Worm (Caenorhabditis elegans) whole organism, L1 larva: Measurements from ENCODE around the gene ucr-2.2.

Source experiments
- F16B12.6 ChIP-seq: fragments of 150-350 bp; optimal IDR thresholded peaks from 2 replicates; lab custom pipeline; 2014; ENCODE audit warnings: missing biosample characterization, missing genetic modification characterization
- Y116A8C.19 ChIP-seq: sonication (generic microtip); optimal IDR thresholded peaks from 2 replicates; lab custom pipeline; 2016; ENCODE audit warnings: missing compliant biosample characterization, missing genetic modification characterization, borderline replicate concordance
- aha-1 ChIP-seq: fragments of 150-350 bp; optimal IDR thresholded peaks from 2 replicates; lab custom pipeline; 2014; ENCODE audit warnings: missing biosample characterization, missing genetic modification characterization
- alr-1 ChIP-seq: fragments of 200-800 bp; sonication (Bioruptor generic); optimal IDR thresholded peaks from 2 replicates; lab custom pipeline; 2018; ENCODE audit warnings: borderline replicate concordance, mild to moderate bottlenecking, missing genetic modification characterization, missing compliant biosample characterization
- aly-2 ChIP-seq: fragments of 150-350 bp; optimal IDR thresholded peaks from 2 replicates; lab custom pipeline; 2014; ENCODE audit warnings: missing biosample characterization, missing genetic modification characterization
- ceh-63 ChIP-seq: fragments of 200-800 bp; sonication (Bioruptor generic); optimal IDR thresholded peaks from 2 replicates; lab custom pipeline; 2018; ENCODE audit warnings: mild to moderate bottlenecking, missing genetic modification characterization, missing compliant biosample characterization
- ceh-8 ChIP-seq: fragments of 200-800 bp; sonication (Bioruptor generic); optimal IDR thresholded peaks from 2 replicates; lab custom pipeline; 2018; ENCODE audit warnings: mild to moderate bottlenecking, missing genetic modification characterization, moderate library complexity, missing compliant biosample characterization
- ceh-82 ChIP-seq, 3 experiments: fragments of 150-350 bp in 1 of 3; sonication (generic microtip) in 2 of 3; optimal IDR thresholded peaks; 2 replicates each; lab custom pipeline; 2014 to 2017; ENCODE audit warnings: missing biosample characterization in 3 of 3, missing genetic modification characterization in 3 of 3
- ceh-90 ChIP-seq: sonication (generic microtip); optimal IDR thresholded peaks from 2 replicates; lab custom pipeline; 2016; ENCODE audit warnings: missing genetic modification characterization, missing compliant biosample characterization
- dpl-1 ChIP-seq, 3 experiments: fragments of 150-350 bp in 2 of 3; sonication (generic microtip) in 1 of 3; optimal IDR thresholded peaks; 2 replicates each; lab custom pipeline; 2014 to 2017; ENCODE audit warnings: missing biosample characterization in 3 of 3, missing genetic modification characterization in 3 of 3, missing genetic modification reagents in 3 of 3
- dsc-1 ChIP-seq: sonication (generic microtip); optimal IDR thresholded peaks from 2 replicates; lab custom pipeline; 2016; ENCODE audit warnings: mild to moderate bottlenecking, missing genetic modification characterization, missing compliant biosample characterization
- efl-1 ChIP-seq, 4 experiments: fragments of 150-350 bp; optimal IDR thresholded peaks in 3 of 4; peaks in 1 of 4; 1 replicate in 1 of 4; 2 replicates in 3 of 4; lab custom pipeline; 2014; ENCODE audit warnings: missing biosample characterization in 2 of 4, missing genetic modification characterization in 2 of 4, missing genetic modification reagents in 2 of 4
- efl-3 ChIP-seq: fragments of 200-800 bp; sonication (Bioruptor generic); optimal IDR thresholded peaks from 2 replicates; lab custom pipeline; 2018; ENCODE audit warnings: mild to moderate bottlenecking, missing genetic modification characterization, missing compliant biosample characterization
- egl-13 ChIP-seq: sonication (generic microtip); optimal IDR thresholded peaks from 2 replicates; lab custom pipeline; 2016; ENCODE audit warnings: missing genotype, missing genetic modification reagents, missing genetic modification characterization, missing compliant biosample characterization
- egl-27 ChIP-seq, 2 experiments: fragments of 150-350 bp in 1 of 2; sonication (generic microtip); optimal IDR thresholded peaks; 3 replicates each; lab custom pipeline; 2017 to 2018; ENCODE audit warnings: missing biosample characterization in 2 of 2, missing genetic modification characterization in 2 of 2, missing genetic modification reagents in 2 of 2
- elt-2 ChIP-seq: sonication (generic microtip); optimal IDR thresholded peaks from 2 replicates; lab custom pipeline; 2016; ENCODE audit warnings: missing genetic modification characterization, mild to moderate bottlenecking, inconsistent platforms, missing compliant biosample characterization, missing genetic modification reagents
- elt-3 ChIP-seq, 6 experiments: fragments of 150-350 bp in 1 of 6; sonication (generic microtip); optimal IDR thresholded peaks; 2 replicates each; lab custom pipeline; 2017 to 2018; ENCODE audit warnings: missing biosample characterization in 6 of 6, missing genetic modification characterization in 6 of 6, inconsistent platforms in 1 of 6
- ets-5 ChIP-seq: fragments of 200-800 bp; sonication (Bioruptor generic); IDR thresholded peaks from 2 replicates; pipeline ENCODE4 v1.3.6; 2022; ENCODE audit warnings: missing genetic modification characterization, missing compliant biosample characterization
- fkh-4 ChIP-seq: sonication (generic microtip); optimal IDR thresholded peaks from 2 replicates; lab custom pipeline; 2016; ENCODE audit warnings: missing compliant biosample characterization, missing genetic modification characterization, borderline replicate concordance
- fkh-8 ChIP-seq: sonication (generic microtip); optimal IDR thresholded peaks from 2 replicates; lab custom pipeline; 2016; ENCODE audit warnings: mild to moderate bottlenecking, missing genetic modification characterization, missing compliant biosample characterization
- hlh-17 ChIP-seq: fragments of 200-800 bp; sonication (Bioruptor generic); optimal IDR thresholded peaks from 2 replicates; lab custom pipeline; 2018; ENCODE audit warnings: missing genetic modification characterization, mild to moderate bottlenecking, missing compliant biosample characterization, moderate library complexity, borderline replicate concordance
- hlh-4 ChIP-seq: sonication (generic microtip); optimal IDR thresholded peaks from 2 replicates; lab custom pipeline; 2016; ENCODE audit warnings: mild to moderate bottlenecking, missing genetic modification characterization, missing compliant biosample characterization
- lin-13 ChIP-seq: fragments of 150-350 bp; optimal IDR thresholded peaks from 2 replicates; lab custom pipeline; 2014; ENCODE audit warnings: missing biosample characterization, missing genetic modification reagents, missing genetic modification characterization
- lin-15B ChIP-seq: fragments of 150-350 bp; sonication (generic microtip); optimal IDR thresholded peaks from 3 replicates; lab custom pipeline; 2014; ENCODE audit warnings: missing biosample characterization, missing genetic modification characterization
- lin-35 ChIP-seq, 2 experiments: fragments of 150-350 bp; optimal IDR thresholded peaks; 2 replicates each; lab custom pipeline; 2014; ENCODE audit warnings: missing biosample characterization in 2 of 2, missing genetic modification characterization in 2 of 2, missing genetic modification reagents in 2 of 2
- lin-39 ChIP-seq: fragments of 150-350 bp; optimal IDR thresholded peaks from 2 replicates; lab custom pipeline; 2014; ENCODE audit warnings: missing biosample characterization, missing genetic modification reagents, missing genetic modification characterization
- lir-3 ChIP-seq: sonication (generic microtip); optimal IDR thresholded peaks from 2 replicates; lab custom pipeline; 2016; ENCODE audit warnings: mild to moderate bottlenecking, missing genetic modification characterization, moderate library complexity, missing compliant biosample characterization; ENCODE audit not compliant: poor library complexity
- lsy-2 ChIP-seq, 2 experiments: fragments of 150-350 bp; optimal IDR thresholded peaks; 2 replicates each; lab custom pipeline; 2014; ENCODE audit warnings: missing biosample characterization in 2 of 2, missing genetic modification characterization in 2 of 2
- mab-9 ChIP-seq: fragments of 200-800 bp; sonication (Bioruptor generic); IDR thresholded peaks from 2 replicates; pipeline ENCODE4 v1.3.6; 2022; ENCODE audit warnings: missing genetic modification reagents, missing genetic modification characterization, missing compliant biosample characterization
- mef-2 ChIP-seq: fragments of 150-350 bp; optimal IDR thresholded peaks from 2 replicates; lab custom pipeline; 2014; ENCODE audit warnings: missing biosample characterization, missing genetic modification characterization
- nhr-11 ChIP-seq: fragments of 150-350 bp; optimal IDR thresholded peaks from 2 replicates; lab custom pipeline; 2014; ENCODE audit warnings: missing biosample characterization, missing genetic modification characterization
- nhr-12 ChIP-seq: sonication (generic microtip); optimal IDR thresholded peaks from 2 replicates; lab custom pipeline; 2017; ENCODE audit warnings: missing biosample characterization, missing genetic modification characterization
- nhr-20 ChIP-seq: sonication (generic microtip); optimal IDR thresholded peaks from 2 replicates; lab custom pipeline; 2016; ENCODE audit warnings: mild to moderate bottlenecking, missing genetic modification characterization, missing compliant biosample characterization
- nhr-237 ChIP-seq: fragments of 150-350 bp; optimal IDR thresholded peaks from 2 replicates; lab custom pipeline; 2014; ENCODE audit warnings: missing biosample characterization, missing genetic modification characterization
- nhr-28 ChIP-seq: fragments of 150-350 bp; optimal IDR thresholded peaks from 2 replicates; lab custom pipeline; 2014; ENCODE audit warnings: missing biosample characterization, missing genetic modification characterization
- nhr-47 ChIP-seq: sonication (generic microtip); optimal IDR thresholded peaks from 2 replicates; lab custom pipeline; 2016; ENCODE audit warnings: mild to moderate bottlenecking, missing genetic modification characterization, moderate library complexity, missing compliant biosample characterization
- nhr-76 ChIP-seq: sonication (generic microtip); optimal IDR thresholded peaks from 2 replicates; lab custom pipeline; 2017; ENCODE audit warnings: missing biosample characterization, missing genetic modification characterization
- nhr-84 ChIP-seq: sonication (generic microtip); optimal IDR thresholded peaks from 2 replicates; lab custom pipeline; 2017; ENCODE audit warnings: missing biosample characterization, missing genetic modification characterization
- nhr-85 ChIP-seq: sonication (generic microtip); peaks from one replicate; lab custom pipeline; 2016; ENCODE audit warnings: missing genetic modification characterization, inconsistent platforms, missing compliant biosample characterization
- sptf-1 ChIP-seq: fragments of 150-350 bp; optimal IDR thresholded peaks from 2 replicates; lab custom pipeline; 2014; ENCODE audit warnings: missing biosample characterization, missing genetic modification characterization
- sup-37 ChIP-seq: fragments of 200-800 bp; sonication (Bioruptor generic); optimal IDR thresholded peaks from 2 replicates; lab custom pipeline; 2018; ENCODE audit warnings: mild to moderate bottlenecking, missing genetic modification characterization, missing compliant biosample characterization
- swsn-7 ChIP-seq: sonication (generic microtip); optimal IDR thresholded peaks from 2 replicates; lab custom pipeline; 2016; ENCODE audit warnings: missing genetic modification characterization, missing compliant biosample characterization
- tbx-2 ChIP-seq: sonication (generic microtip); optimal IDR thresholded peaks from 2 replicates; lab custom pipeline; 2016; ENCODE audit warnings: missing genetic modification characterization, missing compliant biosample characterization
- tlp-1 ChIP-seq: fragments of 150-350 bp; optimal IDR thresholded peaks from 2 replicates; lab custom pipeline; 2014; ENCODE audit warnings: missing biosample characterization, missing genetic modification characterization
- unc-130 ChIP-seq: fragments of 150-350 bp; optimal IDR thresholded peaks from 2 replicates; lab custom pipeline; 2017; ENCODE audit warnings: missing biosample characterization, missing genetic modification characterization, inconsistent platforms
- vab-15 ChIP-seq: sonication (generic microtip); optimal IDR thresholded peaks from 2 replicates; lab custom pipeline; 2017; ENCODE audit warnings: missing genotype, mild to moderate bottlenecking, missing genetic modification characterization, missing compliant biosample characterization
- xbp-1 ChIP-seq: sonication (generic microtip); optimal IDR thresholded peaks from 2 replicates; lab custom pipeline; 2016; ENCODE audit warnings: missing genetic modification characterization, missing compliant biosample characterization
- zip-4 ChIP-seq: fragments of 200-800 bp; sonication (Bioruptor generic); optimal IDR thresholded peaks from 2 replicates; lab custom pipeline; 2018; ENCODE audit warnings: mild to moderate bottlenecking, missing genetic modification characterization, moderate library complexity, missing compliant biosample characterization

ucr-2.2 gene

ce11 chrX:15188510-15188909 lies 14.8 kb downstream of the ucr-2.2 start (continued):
- TF ChIP-seq lin-15B (no peak), aly-2 (tag; lab: Kevin White, UChicago) (no peak), tlp-1 (no peak), unc-130 (tag; lab: Kevin White, UChicago) (no peak), hlh-17 (no peak), nhr-20 (tag; lab: Kevin White, UChicago) (no peak), egl-27 (tag; optimal IDR thresholded peaks at IDR 0.05; lab: Kevin White, UChicago) (no peak), ceh-63 (GFP tag; lab: Kevin White, UChicago) (no peak), nhr-47 (tag; lab: Kevin White, UChicago) (peak; percentile 14), nhr-84 (tag; lab: Kevin White, UChicago) (no peak), hlh-4 (tag; lab: Kevin White, UChicago) (no peak), ceh-82 (tag; optimal IDR thresholded peaks at IDR 0.05; lab: Kevin White, UChicago) (no peak), alr-1 (tag; lab: Kevin White, UChicago) (no peak), vab-15 (tag; lab: Kevin White, UChicago) (no peak), fkh-8 (tag; lab: Kevin White, UChicago) (peak; percentile 50), nhr-85 (peak; percentile 18), mab-9 (GFP tag; lab: Robert Waterston, UW) (no peak), ceh-8 (GFP tag; lab: Kevin White, UChicago) (peak; percentile 46), dsc-1 (tag; lab: Kevin White, UChicago) (peak; percentile 95), mef-2 (tag; lab: Kevin White, UChicago) (no peak)

ce11 chrX:15188986-15189675 lies 15.4 kb downstream of the ucr-2.2 start:
- TF ChIP-seq elt-2 (tag; lab: Kevin White, UChicago) (no peak), nhr-11 (tag; lab: Kevin White, UChicago) (peak; percentile 16), ceh-82 (tag; optimal IDR thresholded peaks at IDR 0.05; lab: Kevin White, UChicago) (peak; percentile 56 to 62 (median 58)), sptf-1 (tag; lab: Kevin White, UChicago) (no peak), zip-4 (GFP tag; lab: Kevin White, UChicago) (peak; percentile 4), F16B12.6 (tag; lab: Kevin White, UChicago) (no peak), efl-3 (GFP tag; lab: Kevin White, UChicago) (no peak), nhr-84 (tag; lab: Kevin White, UChicago) (no peak), egl-13 (peak; percentile 80), nhr-237 (tag; lab: Kevin White, UChicago) (no peak), aha-1 (no peak), efl-1 (optimal IDR thresholded peaks at IDR 0.05; lab: Kevin White, UChicago) (peak; percentile 22 to 48), efl-1 (GFP tag; optimal IDR thresholded peaks at IDR 0.05 in 1 of 2; lab: Kevin White, UChicago) (peak in 1 of 2 experiments; percentile 83), xbp-1 (peak; percentile 53), ets-5 (no peak), vab-15 (tag; lab: Kevin White, UChicago) (no peak), lsy-2 (tag; optimal IDR thresholded peaks at IDR 0.05; lab: Kevin White, UChicago) (peak; percentile 57 to 64), nhr-12 (no peak), ceh-8 (GFP tag; lab: Kevin White, UChicago) (peak; percentile 82), mef-2 (tag; lab: Kevin White, UChicago) (no peak), lin-39 (no peak), aly-2 (tag; lab: Kevin White, UChicago) (no peak), lir-3 (tag; lab: Kevin White, UChicago) (peak; percentile 2), dpl-1 (GFP tag; optimal IDR thresholded peaks at IDR 0.05; lab: Kevin White, UChicago) (peak in 1 of 3 experiments; percentile 6), dsc-1 (tag; lab: Kevin White, UChicago) (peak; percentile 84), Y116A8C.19 (tag; lab: Kevin White, UChicago) (no peak), nhr-28 (tag; lab: Kevin White, UChicago) (no peak), tlp-1 (no peak), tbx-2 (tag; lab: Kevin White, UChicago) (peak; percentile 81), ceh-90 (tag; lab: Kevin White, UChicago) (no peak), elt-3 (tag; optimal IDR thresholded peaks at IDR 0.05; lab: Kevin White, UChicago) (no peak), nhr-76 (no peak), nhr-85 (no peak), sup-37 (GFP tag; lab: Kevin White, UChicago) (peak; percentile 26), lin-35 (GFP tag; optimal IDR thresholded peaks at IDR 0.05; lab: Kevin White, UChicago) (peak in 1 of 2 experiments; percentile 23), fkh-4 (no peak), swsn-7 (tag; lab: Kevin White, UChicago) (peak; percentile 72), lin-13 (peak; percentile 37)
